Worm (Caenorhabditis elegans): ENCODE results near the gene mltn-5.

The mltn-5 gene

DNA sequence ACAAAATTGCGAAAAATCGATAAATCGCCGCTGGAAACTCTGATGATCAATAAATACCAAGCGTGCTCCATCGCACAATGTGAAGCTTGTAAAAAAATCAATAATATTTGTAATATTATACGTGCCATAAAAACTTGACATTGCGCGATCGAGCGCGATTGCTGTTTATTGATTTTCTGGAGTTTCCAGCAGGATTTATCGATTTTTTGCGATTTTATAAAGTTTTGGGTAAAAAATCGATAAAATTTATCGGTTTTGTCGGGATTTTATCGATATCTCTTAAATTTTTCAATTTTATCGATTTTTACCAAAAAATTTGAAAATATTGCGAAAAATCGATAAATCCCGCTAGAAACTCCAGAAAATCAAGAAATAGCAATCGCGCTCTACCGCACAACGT, 25.2 kb upstream of the mltn-5 start:
- TF ChIP-seq ces-1 (GFP tag; optimal IDR thresholded peaks at IDR 0.05) (no peak), sptf-1 (tag; optimal IDR thresholded peaks at IDR 0.05) (no peak), nhr-2 (tag; optimal IDR thresholded peaks at IDR 0.05) (no peak), unc-62 (GFP tag; optimal IDR thresholded peaks at IDR 0.05) (no peak), elt-1 (tag; optimal IDR thresholded peaks at IDR 0.05; ENCODE audit: borderline replicate concordance, insufficient read depth) (no peak), lin-13 (tag; optimal IDR thresholded peaks at IDR 0.05) (no peak), mep-1 (tag; optimal IDR thresholded peaks at IDR 0.05) (no peak), nhr-28 (tag; optimal IDR thresholded peaks at IDR 0.05) (no peak)

DNA sequence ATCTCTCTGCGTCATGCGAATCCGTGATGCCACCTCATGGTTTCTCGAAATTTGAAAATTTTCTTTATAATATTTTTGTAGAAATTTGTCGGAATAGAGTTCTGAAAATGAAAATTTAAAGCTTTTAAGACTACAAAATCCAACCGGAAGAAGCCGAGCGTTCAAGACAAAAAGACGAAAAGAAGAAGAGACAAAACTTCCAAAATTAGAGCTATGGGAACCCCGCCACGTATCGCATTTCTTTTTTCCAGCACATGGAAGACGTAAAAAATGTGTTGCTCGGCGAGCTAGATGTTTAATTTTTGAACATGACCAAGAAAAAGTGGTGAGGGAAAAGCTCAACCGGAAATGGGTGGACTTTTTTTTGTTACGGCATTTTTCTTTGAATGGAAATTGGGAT, 23.0 kb upstream of the mltn-5 start, which contains the start of gene W02B8.1:
W02B8.1 (minus strand) TSS at position 101 of the 400 bp plus-strand sequence.
- no peak for TF ChIP-seq mab-5 (tag; optimal IDR thresholded peaks at IDR 0.05)
- no peak for TF ChIP-seq M03D4.4 (tag; optimal IDR thresholded peaks at IDR 0.05)
- no peak for TF ChIP-seq elt-1 (tag; optimal IDR thresholded peaks at IDR 0.05; ENCODE audit: borderline replicate concordance, insufficient read depth)

DNA sequence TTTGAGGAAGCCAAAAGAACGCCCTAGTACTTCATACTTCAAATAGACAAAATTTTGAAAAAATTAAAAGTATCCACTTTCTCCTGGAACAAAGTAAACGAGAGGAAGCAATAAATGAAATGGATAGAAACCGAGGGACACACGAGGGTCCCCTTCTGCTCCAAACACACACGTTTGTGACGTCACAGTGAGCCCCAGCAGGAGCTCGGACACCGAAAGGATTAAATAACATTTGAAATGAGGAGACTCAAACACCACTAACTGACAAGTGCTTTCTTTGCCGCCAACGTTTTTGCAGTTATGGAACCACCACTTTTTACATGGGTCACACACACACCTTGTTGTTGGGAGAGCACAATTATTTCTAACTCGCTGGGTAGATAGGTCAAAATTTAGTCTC, 21.5 kb upstream of the mltn-5 start:
- TF ChIP-seq zip-8 (tag; optimal IDR thresholded peaks at IDR 0.05), result peak; percentile 13
- no peak for TF ChIP-seq lin-32 (GFP tag; optimal IDR thresholded peaks at IDR 0.05)
- peak; percentile 14 for TF ChIP-seq unc-120 (tag; optimal IDR thresholded peaks at IDR 0.05; ENCODE audit: poor library complexity, severe bottlenecking)

DNA sequence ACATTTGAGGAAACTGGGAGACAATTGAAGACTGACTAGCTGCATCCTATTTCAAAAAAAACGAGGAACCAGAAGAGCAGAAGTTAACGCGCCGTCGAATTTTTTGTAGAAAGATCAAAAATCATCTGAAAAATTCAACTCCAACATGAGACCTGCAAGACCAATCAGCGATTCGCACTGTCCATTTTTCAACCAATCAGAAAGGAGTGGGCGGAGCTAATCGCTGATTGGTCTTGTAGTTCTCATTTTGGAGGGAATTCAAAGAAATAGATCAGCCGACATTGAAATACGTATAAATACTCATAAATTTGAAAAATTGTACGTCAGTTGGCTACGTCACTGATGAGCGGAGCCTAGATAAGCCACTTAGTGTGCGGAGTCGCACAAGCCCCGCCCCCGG, 17.4 kb upstream of the mltn-5 start:
- TF ChIP-seq lsy-2 (tag; optimal IDR thresholded peaks at IDR 0.05) (no peak), ceh-83 (GFP tag; optimal IDR thresholded peaks at IDR 0.05) (no peak), ceh-43 (GFP tag; optimal IDR thresholded peaks at IDR 0.05) (no peak), nhr-12 (tag; optimal IDR thresholded peaks at IDR 0.05) (no peak), elt-1 (tag; optimal IDR thresholded peaks at IDR 0.05; ENCODE audit: borderline replicate concordance, insufficient read depth) (no peak), mep-1 (tag; optimal IDR thresholded peaks at IDR 0.05) (no peak), unc-120 (tag; optimal IDR thresholded peaks at IDR 0.05; ENCODE audit: poor library complexity, severe bottlenecking) (no peak), elt-3 (tag; optimal IDR thresholded peaks at IDR 0.05) (no peak), sptf-1 (tag; optimal IDR thresholded peaks at IDR 0.05) (no peak), mab-5 (tag; optimal IDR thresholded peaks at IDR 0.05) (no peak), M03D4.4 (tag; optimal IDR thresholded peaks at IDR 0.05) (no peak), lin-32 (GFP tag; optimal IDR thresholded peaks at IDR 0.05) (no peak), bed-3 (GFP tag; optimal IDR thresholded peaks at IDR 0.05) (no peak), nhr-28 (tag; optimal IDR thresholded peaks at IDR 0.05) (no peak), hlh-1 (tag; optimal IDR thresholded peaks at IDR 0.05) (no peak)

DNA sequence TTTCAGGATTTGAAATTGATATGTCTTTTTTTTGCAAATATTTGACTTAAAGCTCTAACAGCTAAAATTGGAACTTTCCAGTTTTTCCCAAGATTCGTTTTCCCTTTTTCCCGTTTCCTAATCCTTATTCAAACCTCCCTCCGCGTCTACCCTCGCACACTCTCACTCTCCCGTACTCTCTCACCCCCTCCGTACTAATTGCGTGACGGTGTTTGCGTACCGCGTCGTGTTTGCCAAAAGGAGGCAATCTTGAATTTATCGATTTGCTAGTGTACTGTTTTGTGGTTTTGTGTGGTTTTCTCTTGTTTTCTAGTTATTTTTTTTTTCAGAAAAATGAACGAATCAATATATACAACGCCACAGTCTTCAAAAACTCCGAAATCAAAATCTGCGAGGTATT, 16.4 kb upstream of the mltn-5 start, which contains the start of gene citk-1:
citk-1 (plus strand) TSS at position 323 of the 400 bp plus-strand sequence.
- TF ChIP-seq lin-13 (tag; optimal IDR thresholded peaks at IDR 0.05) (peak; percentile 55), hlh-1 (tag; optimal IDR thresholded peaks at IDR 0.05) (peak; percentile 15), sptf-1 (tag; optimal IDR thresholded peaks at IDR 0.05) (peak; percentile 23), pha-4 (tag; optimal IDR thresholded peaks at IDR 0.05) (peak; percentile 82), ceh-83 (GFP tag; optimal IDR thresholded peaks at IDR 0.05) (no peak), mep-1 (tag; optimal IDR thresholded peaks at IDR 0.05) (peak; percentile 84), mls-2 (tag; optimal IDR thresholded peaks at IDR 0.05) (peak; percentile 38), unc-120 (tag; optimal IDR thresholded peaks at IDR 0.05; ENCODE audit: poor library complexity, severe bottlenecking) (peak; percentile 98), ces-1 (GFP tag; optimal IDR thresholded peaks at IDR 0.05) (no peak), ceh-39 (tag; optimal IDR thresholded peaks at IDR 0.05) (peak; percentile 56), drap-1 (GFP tag; optimal IDR thresholded peaks at IDR 0.05) (peak; percentile 34), nhr-12 (tag; optimal IDR thresholded peaks at IDR 0.05) (no peak)

DNA sequence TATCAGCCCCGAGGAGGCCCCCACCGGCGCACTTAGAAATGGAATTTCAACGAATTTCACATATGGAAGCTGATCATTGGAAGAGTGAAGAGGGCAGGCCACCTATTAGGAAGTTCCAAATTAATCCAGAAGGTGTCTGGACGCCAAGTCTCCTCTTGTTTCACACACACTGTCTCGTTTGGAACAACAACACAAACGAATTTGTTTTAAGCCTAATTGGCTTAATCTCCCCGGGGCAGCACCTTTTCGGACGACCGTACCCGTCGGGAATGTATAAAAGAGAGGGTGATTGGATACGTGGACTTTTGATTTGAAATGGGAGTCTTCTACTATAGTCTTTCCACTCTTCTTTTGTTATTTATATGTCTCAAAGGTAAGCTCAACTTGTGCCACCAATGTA, 9.0 kb upstream of the mltn-5 start, which contains the start of gene mltn-3:
mltn-3 (plus strand) TSS at position 301 of the 400 bp plus-strand sequence.
- no peak for TF ChIP-seq unc-62 (GFP tag; optimal IDR thresholded peaks at IDR 0.05)
- no peak for TF ChIP-seq mls-2 (tag; optimal IDR thresholded peaks at IDR 0.05)

DNA sequence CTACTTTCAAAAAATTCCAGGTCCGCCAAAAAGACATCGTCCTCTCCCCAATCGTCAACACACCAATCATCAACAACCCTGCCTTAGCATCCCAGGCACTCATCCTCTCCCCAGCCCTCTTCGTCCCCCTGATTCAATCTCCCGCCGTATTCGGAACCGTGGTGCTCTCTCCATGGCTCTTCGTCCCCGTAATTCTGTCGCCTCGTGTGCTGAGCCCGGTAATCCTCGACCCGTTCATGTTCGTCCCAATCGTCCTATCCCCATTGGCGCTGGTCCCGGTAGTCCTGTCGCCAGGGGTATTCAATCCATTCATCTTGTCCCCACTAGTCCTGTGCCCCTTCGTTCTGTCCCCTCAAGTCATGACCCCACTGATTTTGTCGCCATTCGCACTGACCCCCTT, 5.9 kb upstream of the mltn-5 start:
- TF ChIP-seq mls-2 (tag; optimal IDR thresholded peaks at IDR 0.05) (no peak), ceh-39 (tag; optimal IDR thresholded peaks at IDR 0.05) (no peak), ztf-11 (tag; optimal IDR thresholded peaks at IDR 0.05) (no peak), zip-8 (tag; optimal IDR thresholded peaks at IDR 0.05) (no peak), unc-120 (tag; optimal IDR thresholded peaks at IDR 0.05; ENCODE audit: poor library complexity, severe bottlenecking) (no peak), nhr-237 (tag; optimal IDR thresholded peaks at IDR 0.05) (no peak), ceh-83 (GFP tag; optimal IDR thresholded peaks at IDR 0.05) (no peak), M03D4.4 (tag; optimal IDR thresholded peaks at IDR 0.05) (no peak), lin-32 (GFP tag; optimal IDR thresholded peaks at IDR 0.05) (no peak), unc-39 (tag; optimal IDR thresholded peaks at IDR 0.05) (no peak), nhr-2 (tag; optimal IDR thresholded peaks at IDR 0.05) (no peak), sptf-1 (tag; optimal IDR thresholded peaks at IDR 0.05) (no peak), elt-1 (tag; optimal IDR thresholded peaks at IDR 0.05; ENCODE audit: borderline replicate concordance, insufficient read depth) (no peak), nhr-28 (tag; optimal IDR thresholded peaks at IDR 0.05) (no peak), flh-1 (GFP tag; optimal IDR thresholded peaks at IDR 0.05) (no peak), pha-4 (tag; optimal IDR thresholded peaks at IDR 0.05) (no peak), lsy-2 (tag; optimal IDR thresholded peaks at IDR 0.05) (no peak), lin-13 (tag; optimal IDR thresholded peaks at IDR 0.05) (no peak), hlh-1 (tag; optimal IDR thresholded peaks at IDR 0.05) (no peak)

Data from whole organism, mixed stage, embryonic.